Worm (Caenorhabditis elegans): ENCODE data around the gene rga-5.
A peak's percentile ranks its signal among the peaks of the same experiment; 100 is the strongest.

rga-5 gene

ce11 chrIV:13887408-13888163, 59.9 kb downstream of the rga-5 start, which contains the start of gene lin-66 (continued):
- peak; percentile 59 for TF ChIP-seq nhr-90 (tag; optimal IDR thresholded peaks at IDR 0.05; ENCODE audit: poor library complexity)
- no peak for TF ChIP-seq hlh-4 (tag; optimal IDR thresholded peaks at IDR 0.05)
- no peak for TF ChIP-seq zag-1 (tag; optimal IDR thresholded peaks at IDR 0.05)
- TF ChIP-seq aha-1 (tag; optimal IDR thresholded peaks at IDR 0.05) = peak; percentile 18
- peak in 3 of 6 experiments; percentile 3 to 53 (median 13) for TF ChIP-seq elt-3 (tag; optimal IDR thresholded peaks at IDR 0.05)
- peak; percentile 77 for TF ChIP-seq sox-4 (tag; optimal IDR thresholded peaks at IDR 0.05)
- TF ChIP-seq lin-15B (tag; optimal IDR thresholded peaks at IDR 0.05) = peak; percentile 47
- peak; percentile 84 for TF ChIP-seq nhr-77 (tag; optimal IDR thresholded peaks at IDR 0.05)
- peak; percentile 76 for TF ChIP-seq xbp-1 (tag; optimal IDR thresholded peaks at IDR 0.05)
- TF ChIP-seq nhr-237 (tag; optimal IDR thresholded peaks at IDR 0.05) = no peak
- TF ChIP-seq zip-4 (GFP tag; optimal IDR thresholded peaks at IDR 0.05) = peak; percentile 64
- peak; percentile 33 for TF ChIP-seq snpc-4 (tag; optimal IDR thresholded peaks at IDR 0.05)
- TF ChIP-seq lin-14 (GFP tag; optimal IDR thresholded peaks at IDR 0.05) = peak; percentile 97

- TF ChIP-seq alr-1 (tag; optimal IDR thresholded peaks at IDR 0.05; ENCODE audit: borderline replicate concordance) (peak; percentile 72), mab-9 (GFP tag; IDR thresholded peaks at IDR 0.05) (no peak), nhr-77 (tag; optimal IDR thresholded peaks at IDR 0.05) (no peak)
Observed at ce11 chrIV:13888164-13888518, 60.5 kb downstream of the rga-5 start.

- peak; percentile 16 for TF ChIP-seq snu-23 (GFP tag; optimal IDR thresholded peaks at IDR 0.05)
- TF ChIP-seq isw-1 (GFP tag; IDR thresholded peaks at IDR 0.05) = no peak
- TF ChIP-seq nhr-71 (tag; optimal IDR thresholded peaks at IDR 0.05) = peak; percentile 30
- TF ChIP-seq nhr-47 (tag; optimal IDR thresholded peaks at IDR 0.05) = peak; percentile 15
- TF ChIP-seq ceh-63 (GFP tag; optimal IDR thresholded peaks at IDR 0.05) = no peak
- no peak for TF ChIP-seq fkh-4 (tag; optimal IDR thresholded peaks at IDR 0.05; ENCODE audit: borderline replicate concordance)
- TF ChIP-seq swsn-7 (tag; optimal IDR thresholded peaks at IDR 0.05) = peak; percentile 1
- no peak for TF ChIP-seq unc-30 (tag; optimal IDR thresholded peaks at IDR 0.05)
- no peak for TF ChIP-seq dsc-1 (tag; optimal IDR thresholded peaks at IDR 0.05)
- no peak for TF ChIP-seq sup-37 (GFP tag; optimal IDR thresholded peaks at IDR 0.05)
- TF ChIP-seq tbx-2 (tag; optimal IDR thresholded peaks at IDR 0.05) = no peak
- TF ChIP-seq snpc-4 (tag; optimal IDR thresholded peaks at IDR 0.05) = peak; percentile 97
- TF ChIP-seq hpl-2 (GFP tag; optimal IDR thresholded peaks at IDR 0.05) = no peak
- no peak for TF ChIP-seq mef-2 (tag; optimal IDR thresholded peaks at IDR 0.05)
- TF ChIP-seq skn-1 (tag; optimal IDR thresholded peaks at IDR 0.05) = no peak
- TF ChIP-seq xbp-1 (tag; optimal IDR thresholded peaks at IDR 0.05) = no peak
- peak; percentile 63 for TF ChIP-seq nhr-85 (tag)
- peak in 1 of 3 experiments; percentile 17 for TF ChIP-seq ceh-82 (tag; optimal IDR thresholded peaks at IDR 0.05)
- TF ChIP-seq zip-4 (GFP tag; optimal IDR thresholded peaks at IDR 0.05) = no peak
- TF ChIP-seq efl-1 (optimal IDR thresholded peaks at IDR 0.05) = peak in 1 of 2 experiments; percentile 7
- peak in 1 of 2 experiments; percentile 88 for TF ChIP-seq efl-1 (GFP tag; optimal IDR thresholded peaks at IDR 0.05 in 1 of 2)
- no peak for TF ChIP-seq nhr-28 (tag; optimal IDR thresholded peaks at IDR 0.05)
- TF ChIP-seq tlp-1 (tag; optimal IDR thresholded peaks at IDR 0.05) = no peak
Observed at ce11 chrIV:13893103-13893502, 65.4 kb downstream of the rga-5 start.

Data from whole organism, L1 larva.